Worm (Caenorhabditis elegans) whole organism, late embryonic: ENCODE data around the gene Y39B6A.34.

Experiments
- C08G9.2 ChIP-seq: sonication (generic microtip); optimal IDR thresholded peaks from 2 replicates; lab custom pipeline; 2016; ENCODE audit warnings: mild to moderate bottlenecking, missing genetic modification characterization, moderate library complexity, missing compliant biosample characterization
- F13H6.1 ChIP-seq: sonication (generic microtip); optimal IDR thresholded peaks from 2 replicates; lab custom pipeline; 2016; ENCODE audit warnings: missing genetic modification characterization, missing compliant biosample characterization
- K02D7.2 ChIP-seq: sonication (generic microtip); optimal IDR thresholded peaks from 2 replicates; lab custom pipeline; 2017; ENCODE audit warnings: mild to moderate bottlenecking, missing genetic modification characterization, missing compliant biosample characterization
- Y22D7AL.16 ChIP-seq: sonication (generic microtip); optimal IDR thresholded peaks from 2 replicates; lab custom pipeline; 2016; ENCODE audit warnings: missing genetic modification characterization, missing compliant biosample characterization
- ama-1 ChIP-seq: fragments of 150-350 bp; optimal IDR thresholded peaks from 2 replicates; lab custom pipeline; 2014
- ceh-19 ChIP-seq: fragments of 200-800 bp; sonication (Bioruptor generic); optimal IDR thresholded peaks from 2 replicates; lab custom pipeline; 2018; ENCODE audit warnings: mild to moderate bottlenecking, missing genetic modification characterization, missing compliant biosample characterization
- ceh-24 ChIP-seq: sonication (generic microtip); optimal IDR thresholded peaks from 2 replicates; lab custom pipeline; 2016; ENCODE audit warnings: mild to moderate bottlenecking, missing genetic modification characterization, missing compliant biosample characterization
- ceh-48 ChIP-seq: sonication (generic microtip); optimal IDR thresholded peaks from 2 replicates; lab custom pipeline; 2016; ENCODE audit warnings: missing genetic modification characterization, inconsistent platforms, missing compliant biosample characterization
- ceh-6 ChIP-seq: fragments of 200-800 bp; sonication (Bioruptor generic); optimal IDR thresholded peaks from 2 replicates; lab custom pipeline; 2018; ENCODE audit warnings: mild to moderate bottlenecking, missing genetic modification characterization, missing compliant biosample characterization
- ceh-9 ChIP-seq: sonication (generic microtip); optimal IDR thresholded peaks from 2 replicates; lab custom pipeline; 2016; ENCODE audit warnings: mild to moderate bottlenecking, missing genetic modification characterization, inconsistent platforms, missing compliant biosample characterization
- che-1 ChIP-seq: sonication (generic microtip); optimal IDR thresholded peaks from 2 replicates; lab custom pipeline; 2016; ENCODE audit warnings: mild to moderate bottlenecking, missing genetic modification characterization, missing compliant biosample characterization
- dmd-4 ChIP-seq: sonication (generic microtip); optimal IDR thresholded peaks from 2 replicates; lab custom pipeline; 2016; ENCODE audit warnings: borderline replicate concordance, missing genetic modification characterization, missing compliant biosample characterization
- dve-1 ChIP-seq: sonication (generic microtip); optimal IDR thresholded peaks from 2 replicates; lab custom pipeline; 2017; ENCODE audit warnings: antibody characterized with exemption, mild to moderate bottlenecking, missing genetic modification characterization, missing compliant biosample characterization
- fkh-6 ChIP-seq: sonication (generic microtip); optimal IDR thresholded peaks from 2 replicates; lab custom pipeline; 2016; ENCODE audit warnings: missing genetic modification characterization, missing compliant biosample characterization
- gmeb-2 ChIP-seq: sonication (generic microtip); optimal IDR thresholded peaks from 2 replicates; lab custom pipeline; 2016; ENCODE audit warnings: missing genetic modification characterization, inconsistent platforms, missing compliant biosample characterization
- hlh-30 ChIP-seq: sonication (generic microtip); optimal IDR thresholded peaks from 2 replicates; lab custom pipeline; 2017; ENCODE audit warnings: antibody characterized with exemption, missing genetic modification characterization, missing compliant biosample characterization; ENCODE audit not compliant: insufficient read depth
- lin-11 ChIP-seq: fragments of 200-800 bp; sonication (Bioruptor generic); optimal IDR thresholded peaks from 2 replicates; lab custom pipeline; 2018; ENCODE audit warnings: mild to moderate bottlenecking, missing genetic modification characterization, missing compliant biosample characterization
- madf-2 ChIP-seq: sonication (generic microtip); optimal IDR thresholded peaks from 2 replicates; lab custom pipeline; 2017; ENCODE audit warnings: missing genetic modification characterization, missing compliant biosample characterization
- nfya-1 ChIP-seq: sonication (generic microtip); optimal IDR thresholded peaks from 2 replicates; lab custom pipeline; 2017; ENCODE audit warnings: missing genetic modification characterization, mild to moderate bottlenecking, missing compliant biosample characterization, antibody characterized with exemption, moderate library complexity
- nhr-11 ChIP-seq: fragments of 150-350 bp; optimal IDR thresholded peaks from 2 replicates; lab custom pipeline; 2014; ENCODE audit warnings: missing biosample characterization, missing genetic modification characterization
- pat-9 ChIP-seq: fragments of 200-800 bp; sonication (Bioruptor generic); optimal IDR thresholded peaks from 2 replicates; lab custom pipeline; 2018; ENCODE audit warnings: mild to moderate bottlenecking, missing genetic modification characterization, moderate library complexity, missing compliant biosample characterization
- pha-2 ChIP-seq: sonication (generic microtip); optimal IDR thresholded peaks from 2 replicates; lab custom pipeline; 2017; ENCODE audit warnings: mild to moderate bottlenecking, missing genetic modification characterization, missing compliant biosample characterization
- pha-4 ChIP-seq: fragments of 150-350 bp; optimal IDR thresholded peaks from 2 replicates; lab custom pipeline; 2018; ENCODE audit warnings: missing biosample characterization, missing genetic modification reagents, missing genetic modification characterization
- ref-2 ChIP-seq: sonication (generic microtip); optimal IDR thresholded peaks from 2 replicates; lab custom pipeline; 2016; ENCODE audit warnings: missing genetic modification characterization, missing compliant biosample characterization
- rnt-1 ChIP-seq: sonication (generic microtip); optimal IDR thresholded peaks from 2 replicates; lab custom pipeline; 2016; ENCODE audit warnings: missing genetic modification characterization, missing compliant biosample characterization
- sdc-2 ChIP-seq: sonication (generic microtip); optimal IDR thresholded peaks from 2 replicates; lab custom pipeline; 2016; ENCODE audit warnings: missing genotype, missing genetic modification characterization, missing compliant biosample characterization
- sox-2 ChIP-seq: fragments of 200-800 bp; sonication (Bioruptor generic); IDR thresholded peaks from 2 replicates; pipeline ENCODE4 v1.3.6; 2022; ENCODE audit warnings: missing genetic modification reagents, missing genetic modification characterization, missing compliant biosample characterization
- sox-4 ChIP-seq: sonication (generic microtip); optimal IDR thresholded peaks from 2 replicates; lab custom pipeline; 2017; ENCODE audit warnings: mild to moderate bottlenecking, missing genetic modification characterization, inconsistent platforms, missing compliant biosample characterization
- syd-9 ChIP-seq: sonication (generic microtip); optimal IDR thresholded peaks from 2 replicates; lab custom pipeline; 2016; ENCODE audit warnings: mild to moderate bottlenecking, missing genetic modification characterization, moderate library complexity, missing compliant biosample characterization
- tbx-2 ChIP-seq: sonication (generic microtip); optimal IDR thresholded peaks from 2 replicates; lab custom pipeline; 2016; ENCODE audit warnings: missing genetic modification characterization, missing compliant biosample characterization
- tbx-7 ChIP-seq: sonication (generic microtip); optimal IDR thresholded peaks from 2 replicates; lab custom pipeline; 2016; ENCODE audit warnings: missing genotype, missing genetic modification characterization, missing compliant biosample characterization
- unc-3 ChIP-seq, 2 experiments: fragments of 200-800 bp in 1 of 2; sonication (Bioruptor generic) in 1 of 2; sonication (generic microtip) in 1 of 2; conservative IDR thresholded peaks in 1 of 2; optimal IDR thresholded peaks in 1 of 2; 2 replicates each; pipeline versions ENCODE4 v1.3.6 to Lab custom; 2016 to 2022; ENCODE audit warnings: missing compliant biosample characterization in 2 of 2, missing genetic modification characterization in 2 of 2, missing genetic modification reagents in 1 of 2
- unc-55 ChIP-seq: sonication (generic microtip); optimal IDR thresholded peaks from 2 replicates; lab custom pipeline; 2017; ENCODE audit warnings: missing biosample characterization, missing genetic modification reagents, missing genetic modification characterization
- unc-86 ChIP-seq: sonication (generic microtip); optimal IDR thresholded peaks from 2 replicates; lab custom pipeline; 2016; ENCODE audit warnings: missing genetic modification characterization, missing compliant biosample characterization
- zip-5 ChIP-seq: sonication (generic microtip); optimal IDR thresholded peaks from 2 replicates; lab custom pipeline; 2016; ENCODE audit warnings: missing genetic modification characterization, missing compliant biosample characterization

Gene Y39B6A.34

DNA sequence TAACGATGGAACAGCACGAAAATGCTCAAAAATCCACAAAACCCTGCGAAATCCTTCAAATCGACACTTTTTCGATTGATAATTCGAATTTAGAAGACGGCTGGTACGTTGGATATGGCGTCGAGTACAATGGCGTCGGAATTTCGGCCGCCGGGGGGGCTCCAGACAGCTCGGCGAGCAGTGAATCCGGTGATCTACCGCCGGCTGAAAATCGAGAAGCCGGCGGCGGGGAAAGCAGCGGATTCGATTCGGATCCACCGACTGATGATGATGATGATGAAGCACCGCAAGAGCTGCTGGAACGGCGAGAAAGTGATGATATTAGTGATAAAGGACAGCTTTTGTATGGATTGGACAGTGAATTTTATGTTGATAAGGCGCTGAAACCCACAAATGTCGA, 9.9 kb upstream of the Y39B6A.34 start:
- TF ChIP-seq pat-9: no peak
- no peak for TF ChIP-seq sox-2 (GFP tag; lab: Robert Waterston, UW)
- no peak for TF ChIP-seq che-1
- TF ChIP-seq K02D7.2 (tag; lab: Kevin White, UChicago): no peak
- TF ChIP-seq dmd-4: no peak
- TF ChIP-seq, all 69 proteins: peak for 0

DNA sequence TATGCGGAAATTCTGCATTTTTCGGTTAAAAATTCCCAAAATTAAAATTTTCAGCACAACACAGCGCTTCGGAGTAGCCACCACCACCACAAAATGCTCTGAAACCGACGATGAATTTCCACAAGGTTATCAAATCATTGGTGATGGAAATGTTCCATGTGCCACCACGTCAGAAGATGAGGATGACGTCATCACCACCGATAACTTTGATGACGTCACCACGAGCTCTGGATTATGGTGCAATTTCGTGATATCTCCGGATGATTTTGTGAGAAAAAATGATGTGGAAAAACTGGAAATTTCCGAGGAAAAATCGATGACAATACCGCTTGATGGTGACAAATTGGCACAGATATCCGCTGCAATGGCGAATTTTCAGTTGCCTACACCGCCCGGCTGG, 7.8 kb upstream of the Y39B6A.34 start:
- no peak for TF ChIP-seq zip-5 (tag; lab: Kevin White, UChicago)

DNA sequence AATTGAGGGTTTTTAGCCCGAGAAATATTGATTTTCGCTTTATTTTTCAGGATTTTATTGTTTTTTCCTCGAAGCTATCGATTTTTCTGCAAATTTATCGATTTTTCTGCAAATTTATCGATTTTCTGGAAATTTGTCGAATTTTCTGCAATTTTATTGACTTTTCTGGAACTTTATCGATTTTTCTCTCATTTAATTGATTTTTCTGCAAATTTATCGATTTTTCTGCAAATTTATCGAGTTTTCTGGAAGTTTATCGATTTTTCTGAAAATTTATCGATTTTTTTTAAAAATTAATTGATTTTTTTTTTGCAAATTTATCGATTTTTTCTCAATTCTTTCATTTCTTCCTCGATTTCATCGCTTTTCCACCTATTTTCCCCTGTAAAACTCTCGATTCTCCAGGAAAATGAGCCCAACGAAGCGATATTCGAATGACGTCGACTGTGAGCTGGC, 7.3 kb upstream of the Y39B6A.34 start, which contains the start of gene gtf-2F2:
TSS of gene gtf-2F2 (plus strand) at position 406 of the 456 bp plus-strand sequence.
- TF ChIP-seq dve-1 (tag; lab: Kevin White, UChicago) (no peak), ceh-48 (tag; lab: Kevin White, UChicago) (peak; percentile 74)

DNA sequence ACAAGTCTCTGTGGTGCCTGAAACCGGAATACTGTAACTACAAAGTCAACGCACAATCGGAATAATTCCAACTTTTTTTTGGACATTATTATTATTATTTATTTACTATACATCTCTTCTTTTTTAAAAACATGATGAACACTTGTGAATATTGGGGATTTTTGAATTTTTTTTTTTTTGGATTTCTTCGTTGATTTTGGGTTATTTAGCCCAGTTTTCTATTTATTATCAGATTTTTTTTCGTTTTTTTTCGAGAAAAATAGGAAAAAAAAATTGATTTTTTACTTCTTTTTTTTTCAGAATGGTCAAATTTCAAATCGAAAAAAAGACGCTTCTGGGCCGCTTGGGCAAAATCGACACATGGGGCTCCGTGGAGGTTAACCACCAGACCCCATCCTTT, 2.8 kb upstream of the Y39B6A.34 start, which contains the start of gene tgt-2:
TSS of gene tgt-2 (plus strand) at position 301 of the 400 bp plus-strand sequence.
- TF ChIP-seq nhr-11 (tag; lab: Kevin White, UChicago): no peak
- no peak for TF ChIP-seq unc-55 (GFP tag; lab: Kevin White, UChicago)
- no peak for TF ChIP-seq ceh-19 (GFP tag; lab: Kevin White, UChicago)
- no peak for TF ChIP-seq sox-4 (tag; lab: Kevin White, UChicago)
- no peak for TF ChIP-seq ref-2
- no peak for TF ChIP-seq unc-3 (GFP tag; conservative IDR thresholded peaks at IDR 0.05; lab: Robert Waterston, UW)
- TF ChIP-seq unc-3 (tag; optimal IDR thresholded peaks at IDR 0.05; lab: Kevin White, UChicago): no peak
- TF ChIP-seq ama-1 (lab: Kevin White, UChicago): no peak
- no peak for TF ChIP-seq unc-86
- TF ChIP-seq rnt-1 (tag; lab: Kevin White, UChicago): no peak
- TF ChIP-seq fkh-6 (tag; lab: Kevin White, UChicago): no peak

DNA sequence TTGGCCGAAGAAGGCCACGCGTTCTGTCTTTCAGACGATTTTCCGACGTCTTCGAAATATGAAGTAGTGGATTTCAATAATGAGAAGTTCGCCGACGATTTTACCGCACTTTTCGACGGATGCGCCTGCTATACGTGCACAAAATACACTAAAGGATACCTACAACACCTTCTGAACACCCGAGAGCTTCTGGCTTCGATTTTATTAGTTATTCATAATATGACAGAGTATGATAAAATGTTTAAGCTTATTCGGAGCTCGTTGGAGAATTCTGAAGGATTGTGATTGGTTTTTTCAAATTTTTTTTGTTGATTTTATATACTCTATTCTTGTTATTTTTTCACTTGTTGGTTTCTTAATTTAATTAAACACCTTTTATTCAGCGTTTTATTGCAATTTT, 276 bp upstream of the Y39B6A.34 start:
- TF ChIP-seq sox-2 (GFP tag; lab: Robert Waterston, UW): no peak
- TF ChIP-seq gmeb-2 (tag; lab: Kevin White, UChicago): no peak
- TF ChIP-seq C08G9.2 (tag; lab: Kevin White, UChicago): no peak
- TF ChIP-seq unc-86: no peak
- TF ChIP-seq nfya-1 (tag; lab: Kevin White, UChicago): no peak

DNA sequence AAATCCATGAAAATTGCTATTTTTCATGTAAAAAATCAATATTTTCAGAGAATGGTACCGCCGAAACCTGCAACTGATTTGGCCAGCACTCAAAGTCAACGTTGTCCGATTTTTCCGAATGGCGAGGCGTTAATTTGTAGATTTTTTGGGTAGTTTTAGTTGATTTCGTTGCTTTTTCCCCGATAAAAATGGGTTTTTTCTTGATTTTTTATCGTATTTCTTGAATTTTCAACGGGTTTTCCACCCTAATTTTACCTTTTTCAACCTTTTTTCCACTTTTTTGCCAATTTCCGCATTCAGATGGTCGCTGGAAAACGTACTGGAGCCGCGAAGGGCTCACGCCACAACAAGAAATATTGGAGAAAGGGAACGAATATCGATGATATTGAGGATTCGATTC, 838 bp downstream of the Y39B6A.34 start, which contains the start of gene Y39B6A.33:
TSS of gene Y39B6A.33 (plus strand) at position 301 of the 400 bp plus-strand sequence.
- TF ChIP-seq F13H6.1 (no peak), Y22D7AL.16 (tag; lab: Kevin White, UChicago) (no peak), gmeb-2 (tag; lab: Kevin White, UChicago) (no peak), ref-2 (no peak), pha-2 (tag; lab: Kevin White, UChicago) (no peak), ceh-6 (GFP tag; lab: Kevin White, UChicago) (no peak), che-1 (no peak), ceh-24 (tag; lab: Kevin White, UChicago) (no peak), lin-11 (tag; lab: Kevin White, UChicago) (no peak), syd-9 (tag; lab: Kevin White, UChicago) (no peak), madf-2 (tag; lab: Kevin White, UChicago) (no peak), pha-4 (tag; lab: Kevin White, UChicago) (no peak), tbx-2 (tag; lab: Kevin White, UChicago) (no peak), hlh-30 (tag; lab: Kevin White, UChicago) (no peak), ceh-9 (tag; lab: Kevin White, UChicago) (no peak), tbx-7 (no peak), sox-4 (tag; lab: Kevin White, UChicago) (no peak), sdc-2 (tag; lab: Kevin White, UChicago) (no peak)
- TF ChIP-seq, all 69 proteins: peak for 0
